Worm (Caenorhabditis elegans): Measurements from ENCODE around the gene F59C12.4.
A peak's percentile ranks its signal among the peaks of the same experiment; 100 is the strongest.

ce11 chrX:16558776-16559175, 43.6 kb downstream of the F59C12.4 start:
- TF ChIP-seq egrh-3 (GFP tag; IDR thresholded peaks at IDR 0.05): no peak
- TF ChIP-seq ceh-40 (GFP tag; IDR thresholded peaks at IDR 0.05): no peak
- TF ChIP-seq B0336.3 (GFP tag; IDR thresholded peaks at IDR 0.05): no peak
- TF ChIP-seq xnd-1 (tag; optimal IDR thresholded peaks at IDR 0.05): no peak
- peak; percentile 77 for TF ChIP-seq pbrm-1 (GFP tag; IDR thresholded peaks at IDR 0.05)
- no peak for TF ChIP-seq unc-130 (GFP tag; optimal IDR thresholded peaks at IDR 0.05)
- no peak for TF ChIP-seq F39B2.1 (GFP tag; IDR thresholded peaks at IDR 0.05)
- TF ChIP-seq hsf-1 (GFP tag; IDR thresholded peaks at IDR 0.05): 0 out of 2 replicates have a peak, but pooled peaks have one; percentile 26
- TF ChIP-seq unc-62 (GFP tag; optimal IDR thresholded peaks at IDR 0.05): no peak
- TF ChIP-seq B0035.1 (tag; optimal IDR thresholded peaks at IDR 0.05): no peak
- no peak for TF ChIP-seq B0019.2 (GFP tag; conservative IDR thresholded peaks at IDR 0.05)
- TF ChIP-seq nfya-2 (GFP tag; IDR thresholded peaks at IDR 0.05): no peak
